Worm (Caenorhabditis elegans): Measurements from ENCODE around the gene cyn-13.
A peak's percentile ranks its signal among the peaks of the same experiment; 100 is the strongest.
"Not testable (repeated sequence)": the region's sequence is repeated elsewhere in the genome, so short reads cannot be mapped to it uniquely, and the experiment has no call there.

The cyn-13 gene

ce11 chrIV:17116345-17116744 is at the start of gene cyn-13:
Gene cyn-13, minus strand, starts transcription at chrIV:17116657.
- no peak for TF ChIP-seq tbx-37 (GFP tag; conservative IDR thresholded peaks at IDR 0.05)
- TF ChIP-seq ama-1 (optimal IDR thresholded peaks at IDR 0.05), result peak; percentile 69
- no peak for TF ChIP-seq scrt-1 (GFP tag; IDR thresholded peaks at IDR 0.05)
- no peak for TF ChIP-seq hnd-1 (tag; optimal IDR thresholded peaks at IDR 0.05)
- TF ChIP-seq hmg-4 (GFP tag; optimal IDR thresholded peaks at IDR 0.05), result no peak
- TF ChIP-seq ceh-36 (tag; optimal IDR thresholded peaks at IDR 0.05), result no peak
- no peak for TF ChIP-seq ceh-13 (GFP tag; optimal IDR thresholded peaks at IDR 0.05)
- TF ChIP-seq ets-7 (tag; optimal IDR thresholded peaks at IDR 0.05), result no peak

- not testable (repeated sequence) for TF ChIP-seq pes-1 (GFP tag; IDR thresholded peaks at IDR 0.05); hmbx-1 (tag; optimal IDR thresholded peaks at IDR 0.05); tbx-11 (GFP tag; IDR thresholded peaks at IDR 0.05)
These were observed 49.3 kb upstream of the cyn-13 start, which contains the start of gene skr-8 for ce11 chrIV:17165734-17166133. Gene skr-8, minus strand, starts transcription at chrIV:17165834.

- TF ChIP-seq hmg-4 (GFP tag; optimal IDR thresholded peaks at IDR 0.05); ceh-13 (GFP tag; optimal IDR thresholded peaks at IDR 0.05); scrt-1 (GFP tag; IDR thresholded peaks at IDR 0.05): not testable (repeated sequence)
These were observed 46.8 kb upstream of the cyn-13 start, which contains the start of gene skr-9 for ce11 chrIV:17163273-17163672. Gene skr-9, plus strand, starts transcription at chrIV:17163573.

- no peak for TF ChIP-seq tbx-11 (GFP tag; IDR thresholded peaks at IDR 0.05)
- TF ChIP-seq sea-1 (GFP tag; conservative IDR thresholded peaks at IDR 0.05), result no peak
- TF ChIP-seq hmg-4 (GFP tag; optimal IDR thresholded peaks at IDR 0.05), result no peak
- TF ChIP-seq F13C5.2 (tag; optimal IDR thresholded peaks at IDR 0.05), result no peak
- TF ChIP-seq ama-1 (optimal IDR thresholded peaks at IDR 0.05), result no peak
- TF ChIP-seq ceh-13 (GFP tag; optimal IDR thresholded peaks at IDR 0.05), result no peak
- no peak for TF ChIP-seq ets-7 (tag; optimal IDR thresholded peaks at IDR 0.05)
These were observed 46.1 kb upstream of the cyn-13 start, which contains the start of gene skr-13 for ce11 chrIV:17162515-17162914. Gene skr-13, minus strand, starts transcription at chrIV:17162615.

- peak; percentile 44; the same call in 1 of the 2 replicates for TF ChIP-seq pes-1 (GFP tag; IDR thresholded peaks at IDR 0.05)
These were observed 39.2 kb upstream of the cyn-13 start for ce11 chrIV:17155625-17156024.

- TF ChIP-seq tbx-11 (GFP tag; IDR thresholded peaks at IDR 0.05) (no peak), flt-1 (GFP tag; IDR thresholded peaks at IDR 0.05) (no peak), sea-1 (GFP tag; conservative IDR thresholded peaks at IDR 0.05) (no peak), ceh-36 (tag; optimal IDR thresholded peaks at IDR 0.05) (no peak), B0310.2 (tag; optimal IDR thresholded peaks at IDR 0.05) (no peak), hnd-1 (tag; optimal IDR thresholded peaks at IDR 0.05) (no peak), hmg-4 (GFP tag; optimal IDR thresholded peaks at IDR 0.05) (no peak)
These were observed 36.5 kb upstream of the cyn-13 start for ce11 chrIV:17153002-17153401.

ce11 chrIV:17150871-17151270 is 34.4 kb upstream of the cyn-13 start, which contains the start of gene Y116A8C.40:
Gene Y116A8C.40, minus strand, starts transcription at chrIV:17150971.
- TF ChIP-seq scrt-1 (GFP tag; IDR thresholded peaks at IDR 0.05), result no peak
- TF ChIP-seq ceh-36 (tag; optimal IDR thresholded peaks at IDR 0.05), result no peak
- no peak for TF ChIP-seq ama-1 (optimal IDR thresholded peaks at IDR 0.05)
- TF ChIP-seq F13C5.2 (tag; optimal IDR thresholded peaks at IDR 0.05), result no peak
- no peak for TF ChIP-seq hmbx-1 (tag; optimal IDR thresholded peaks at IDR 0.05)
- no peak for TF ChIP-seq tbx-11 (GFP tag; IDR thresholded peaks at IDR 0.05)
- TF ChIP-seq flt-1 (GFP tag; IDR thresholded peaks at IDR 0.05), result no peak
- TF ChIP-seq ets-7 (tag; optimal IDR thresholded peaks at IDR 0.05), result no peak

ce11 chrIV:17150418-17150817 is 34.0 kb upstream of the cyn-13 start:
- TF ChIP-seq ama-1 (optimal IDR thresholded peaks at IDR 0.05), result no peak
- no peak for TF ChIP-seq sea-1 (GFP tag; conservative IDR thresholded peaks at IDR 0.05)
- TF ChIP-seq hnd-1 (tag; optimal IDR thresholded peaks at IDR 0.05), result no peak
- no peak for TF ChIP-seq tra-4 (tag; optimal IDR thresholded peaks at IDR 0.05)
- TF ChIP-seq ets-7 (tag; optimal IDR thresholded peaks at IDR 0.05), result no peak
- TF ChIP-seq flt-1 (GFP tag; IDR thresholded peaks at IDR 0.05), result no peak
- TF ChIP-seq hmbx-1 (tag; optimal IDR thresholded peaks at IDR 0.05), result no peak
- no peak for TF ChIP-seq hmg-4 (GFP tag; optimal IDR thresholded peaks at IDR 0.05)
- TF ChIP-seq ceh-13 (GFP tag; optimal IDR thresholded peaks at IDR 0.05), result no peak
- TF ChIP-seq pes-1 (GFP tag; IDR thresholded peaks at IDR 0.05), result no peak
- no peak for TF ChIP-seq tbx-37 (GFP tag; conservative IDR thresholded peaks at IDR 0.05)
- TF ChIP-seq scrt-1 (GFP tag; IDR thresholded peaks at IDR 0.05), result no peak
- no peak for TF ChIP-seq F13C5.2 (tag; optimal IDR thresholded peaks at IDR 0.05)
- no peak for TF ChIP-seq B0310.2 (tag; optimal IDR thresholded peaks at IDR 0.05)
- no peak for TF ChIP-seq ceh-36 (tag; optimal IDR thresholded peaks at IDR 0.05)
- no peak for TF ChIP-seq aly-1 (tag; optimal IDR thresholded peaks at IDR 0.05)
- no peak for TF ChIP-seq tbx-11 (GFP tag; IDR thresholded peaks at IDR 0.05)

ce11 chrIV:17131035-17131595 is 14.7 kb upstream of the cyn-13 start, which contains the start of the genes Y116A8C.37 and Y116A8C.38:
Gene Y116A8C.37, minus strand, starts transcription at chrIV:17131135.
Gene Y116A8C.38, plus strand, starts transcription at chrIV:17131545.
- no peak for TF ChIP-seq hmbx-1 (tag; optimal IDR thresholded peaks at IDR 0.05)
- no peak for TF ChIP-seq scrt-1 (GFP tag; IDR thresholded peaks at IDR 0.05)
- no peak for TF ChIP-seq tbx-37 (GFP tag; conservative IDR thresholded peaks at IDR 0.05)
- TF ChIP-seq ceh-13 (GFP tag; optimal IDR thresholded peaks at IDR 0.05), result no peak
- TF ChIP-seq pes-1 (GFP tag; IDR thresholded peaks at IDR 0.05), result no peak
- no peak for TF ChIP-seq sea-1 (GFP tag; conservative IDR thresholded peaks at IDR 0.05)
- no peak for TF ChIP-seq ceh-36 (tag; optimal IDR thresholded peaks at IDR 0.05)
- TF ChIP-seq hnd-1 (tag; optimal IDR thresholded peaks at IDR 0.05), result no peak
- no peak for TF ChIP-seq flt-1 (GFP tag; IDR thresholded peaks at IDR 0.05)
- TF ChIP-seq tbx-11 (GFP tag; IDR thresholded peaks at IDR 0.05), result no peak
- no peak for TF ChIP-seq hmg-4 (GFP tag; optimal IDR thresholded peaks at IDR 0.05)
- no peak for TF ChIP-seq F13C5.2 (tag; optimal IDR thresholded peaks at IDR 0.05)
- TF ChIP-seq ama-1 (optimal IDR thresholded peaks at IDR 0.05), result no peak
- TF ChIP-seq B0310.2 (tag; optimal IDR thresholded peaks at IDR 0.05), result no peak
- TF ChIP-seq ets-7 (tag; optimal IDR thresholded peaks at IDR 0.05), result no peak

Data from whole organism, early embryonic.